Fruit fly (Drosophila melanogaster) whole organism, embryonic: ENCODE measurements around the gene vkg.
A peak's percentile ranks its signal among the peaks of the same experiment; 100 is the strongest.

Source experiments
- Abd-B ChIP-seq: fragments of 200-800 bp; sonication (Bioruptor generic); optimal IDR thresholded peaks from 2 replicates; lab custom pipeline; 2018; ENCODE audit warnings: missing biosample characterization, mild to moderate bottlenecking, missing genetic modification characterization, moderate library complexity
- B-H1 ChIP-seq: fragments of 200-800 bp; sonication (Bioruptor generic); IDR thresholded peaks from 3 replicates; pipeline ENCODE4 v1.3.6; 2022; ENCODE audit warnings: missing biosample characterization, missing genetic modification characterization
- B-H2 ChIP-seq: fragments of 200-800 bp; sonication (Bioruptor generic); optimal IDR thresholded peaks from 2 replicates; lab custom pipeline; 2018; ENCODE audit warnings: missing biosample characterization, mild to moderate bottlenecking, missing genetic modification characterization
- BtbVII ChIP-seq: fragments of 200-800 bp; sonication (Bioruptor generic); optimal IDR thresholded peaks from 3 replicates; lab custom pipeline; 2017; ENCODE audit warnings: missing biosample characterization, mild to moderate bottlenecking, missing genetic modification characterization
- C15 ChIP-seq: fragments of 200-800 bp; sonication (Bioruptor generic); IDR thresholded peaks from 3 replicates; pipeline ENCODE4 v1.3.6; 2022; ENCODE audit warnings: missing biosample characterization, missing genetic modification characterization
- CG10267 ChIP-seq: fragments of 200-800 bp; sonication (Bioruptor generic); optimal IDR thresholded peaks from 2 replicates; lab custom pipeline; 2018; ENCODE audit warnings: missing biosample characterization, mild to moderate bottlenecking, missing genetic modification characterization, moderate library complexity
- CG10431 ChIP-seq: fragments of 200-800 bp; sonication (Bioruptor generic); optimal IDR thresholded peaks from 3 replicates; lab custom pipeline; 2018; ENCODE audit warnings: missing biosample characterization, mild to moderate bottlenecking, missing genetic modification characterization
- CG10543 ChIP-seq: fragments of 200-800 bp; sonication (Bioruptor generic); optimal IDR thresholded peaks from 3 replicates; lab custom pipeline; 2017; ENCODE audit warnings: missing biosample characterization, mild to moderate bottlenecking, missing genetic modification characterization, moderate library complexity
- CG10654 ChIP-seq: fragments of 200-800 bp; sonication (Bioruptor generic); optimal IDR thresholded peaks from 2 replicates; lab custom pipeline; 2016; ENCODE audit warnings: missing biosample characterization, missing genetic modification characterization
- CG11560 ChIP-seq: fragments of 200-800 bp; sonication (Bioruptor generic); IDR thresholded peaks from 3 replicates; pipeline ENCODE4 v1.3.6; 2022; ENCODE audit warnings: missing biosample characterization, missing genetic modification characterization
- CG14965 ChIP-seq: fragments of 200-800 bp; sonication (Bioruptor generic); optimal IDR thresholded peaks from 2 replicates; lab custom pipeline; 2016; ENCODE audit warnings: missing biosample characterization, missing genetic modification characterization, borderline replicate concordance
- CG15073 ChIP-seq: fragments of 200-800 bp; sonication (Bioruptor generic); optimal IDR thresholded peaks from 2 replicates; lab custom pipeline; 2016; ENCODE audit warnings: missing biosample characterization, missing genetic modification characterization
- CG15696 ChIP-seq: fragments of 200-800 bp; sonication (Bioruptor generic); optimal IDR thresholded peaks from 2 replicates; lab custom pipeline; 2019; ENCODE audit warnings: missing biosample characterization, mild to moderate bottlenecking, missing genetic modification characterization, moderate library complexity
- CG1647 ChIP-seq: fragments of 200-800 bp; sonication (Bioruptor generic); optimal IDR thresholded peaks from 3 replicates; lab custom pipeline; 2016; ENCODE audit warnings: missing biosample characterization, missing genetic modification characterization
- CG17829 ChIP-seq: fragments of 200-800 bp; optimal IDR thresholded peaks from 2 replicates; lab custom pipeline; 2019; ENCODE audit warnings: missing biosample characterization, mild to moderate bottlenecking, missing genetic modification characterization, moderate library complexity
- CG2116 ChIP-seq: fragments of 200-800 bp; sonication (Bioruptor generic); optimal IDR thresholded peaks from 3 replicates; lab custom pipeline; 2018; ENCODE audit warnings: missing biosample characterization, mild to moderate bottlenecking, missing genetic modification characterization
- CG2120 ChIP-seq: fragments of 200-800 bp; sonication (Bioruptor generic); optimal IDR thresholded peaks from 3 replicates; lab custom pipeline; 2016; ENCODE audit warnings: missing biosample characterization, missing genetic modification characterization
- CG2199 ChIP-seq: fragments of 200-800 bp; sonication (Bioruptor generic); IDR thresholded peaks from 3 replicates; pipeline ENCODE4 v1.3.6; 2022; ENCODE audit warnings: missing biosample characterization, missing genetic modification characterization
- CG2202 ChIP-seq: fragments of 200-800 bp; sonication (Bioruptor generic); optimal IDR thresholded peaks from 2 replicates; lab custom pipeline; 2018; ENCODE audit warnings: missing biosample characterization, mild to moderate bottlenecking, missing genetic modification characterization
- CG2889 ChIP-seq: fragments of 200-800 bp; sonication (Bioruptor generic); IDR thresholded peaks from 3 replicates; pipeline ENCODE4 v1.3.6; 2022; ENCODE audit warnings: missing biosample characterization, missing genetic modification characterization
- CG30431 ChIP-seq: fragments of 200-800 bp; sonication (Bioruptor generic); optimal IDR thresholded peaks from 2 replicates; lab custom pipeline; 2017; ENCODE audit warnings: missing biosample characterization, missing genetic modification characterization
- CG33213 ChIP-seq: fragments of 200-800 bp; sonication (Bioruptor generic); optimal IDR thresholded peaks from 3 replicates; lab custom pipeline; 2016; ENCODE audit warnings: missing biosample characterization, missing genetic modification characterization
- CG4730 ChIP-seq: fragments of 200-800 bp; sonication (Bioruptor generic); IDR thresholded peaks from 2 replicates; pipeline ENCODE4 v1.3.6; 2022; ENCODE audit warnings: missing biosample characterization, missing genetic modification characterization
- CG9215 ChIP-seq: fragments of 200-800 bp; sonication (Bioruptor generic); IDR thresholded peaks from 2 replicates; pipeline ENCODE4 v1.3.6; 2022; ENCODE audit warnings: missing biosample characterization, missing genetic modification characterization
- CoRest ChIP-seq: fragments of 200-800 bp; sonication (Bioruptor generic); optimal IDR thresholded peaks from 3 replicates; lab custom pipeline; 2018; ENCODE audit warnings: missing biosample characterization, mild to moderate bottlenecking, missing genetic modification characterization, moderate library complexity
- Dek ChIP-seq: fragments of 200-800 bp; sonication (Bioruptor generic); optimal IDR thresholded peaks from 3 replicates; lab custom pipeline; 2019; ENCODE audit warnings: missing biosample characterization, mild to moderate bottlenecking, missing genetic modification characterization, moderate library complexity
- Dll ChIP-seq: fragments of 200-800 bp; sonication (Bioruptor generic); IDR thresholded peaks from 4 replicates; pipeline ENCODE4 v1.3.6; 2022; ENCODE audit warnings: missing biosample characterization, missing genetic modification characterization; ENCODE audit not compliant: partially characterized antibody
- ERR ChIP-seq: fragments of 200-800 bp; sonication (Bioruptor generic); optimal IDR thresholded peaks from 2 replicates; lab custom pipeline; 2016; ENCODE audit warnings: missing biosample characterization, missing genetic modification characterization
- Gsc ChIP-seq: fragments of 200-800 bp; sonication (Bioruptor generic); IDR thresholded peaks from 2 replicates; pipeline ENCODE4 v1.3.6; 2022; ENCODE audit warnings: missing biosample characterization, missing genetic modification characterization
- Hand ChIP-seq: fragments of 200-800 bp; sonication (Bioruptor generic); optimal IDR thresholded peaks from 2 replicates; lab custom pipeline; 2017; ENCODE audit warnings: mild to moderate bottlenecking, missing biosample characterization, missing genetic modification reagents, missing genetic modification characterization
- Max ChIP-seq: fragments of 200-800 bp; sonication (Bioruptor generic); optimal IDR thresholded peaks from 2 replicates; lab custom pipeline; 2016; ENCODE audit warnings: missing biosample characterization, mild to moderate bottlenecking, missing genetic modification characterization
- Oli ChIP-seq: fragments of 200-800 bp; sonication (Bioruptor generic); optimal IDR thresholded peaks from 2 replicates; lab custom pipeline; 2018; ENCODE audit warnings: missing biosample characterization, mild to moderate bottlenecking, missing genetic modification characterization, moderate library complexity
- Ptx1 ChIP-seq: fragments of 200-800 bp; sonication (Bioruptor generic); IDR thresholded peaks from 2 replicates; pipeline ENCODE4 v1.3.6; 2022; ENCODE audit warnings: missing biosample characterization, missing genetic modification characterization
- Side ChIP-seq: fragments of 200-800 bp; sonication (Bioruptor generic); optimal IDR thresholded peaks from 2 replicates; lab custom pipeline; 2016; ENCODE audit warnings: missing biosample characterization, missing genetic modification characterization
- Sry-δ ChIP-seq: fragments of 200-800 bp; sonication (Bioruptor generic); optimal IDR thresholded peaks from 2 replicates; lab custom pipeline; 2016; ENCODE audit warnings: missing biosample characterization, missing genetic modification characterization
- Tbp ChIP-seq: fragments of >200 bp; optimal IDR thresholded peaks from 2 replicates; lab custom pipeline; 2018; ENCODE audit warnings: missing biosample characterization, missing genetic modification characterization
- ems ChIP-seq: fragments of 200-800 bp; sonication (Bioruptor generic); optimal IDR thresholded peaks from 3 replicates; lab custom pipeline; 2016; ENCODE audit warnings: missing biosample characterization, missing genetic modification characterization
- luna ChIP-seq: fragments of 200-800 bp; sonication (Bioruptor generic); optimal IDR thresholded peaks from 2 replicates; lab custom pipeline; 2016; ENCODE audit warnings: missing biosample characterization, missing genetic modification characterization
- maf-S ChIP-seq: fragments of 200-800 bp; sonication (Bioruptor generic); optimal IDR thresholded peaks from 2 replicates; lab custom pipeline; 2016; ENCODE audit warnings: missing biosample characterization, missing genetic modification characterization
- prd ChIP-seq, 3 experiments: fragments of >200 bp in 2 of 3; fragments of 200-800 bp in 1 of 3; sonication (Bioruptor generic) in 1 of 3; optimal IDR thresholded peaks in 2 of 3; IDR thresholded peaks in 1 of 3; 2 replicates in 2 of 3; 3 replicates in 1 of 3; pipeline versions ENCODE4 v1.3.6 to Lab custom; 2017 to 2022; ENCODE audit warnings: missing biosample characterization in 1 of 3, missing genetic modification characterization in 1 of 3
- seq ChIP-seq: fragments of 200-800 bp; sonication (Bioruptor generic); IDR thresholded peaks from 2 replicates; pipeline ENCODE4 v1.3.6; 2022; ENCODE audit warnings: missing biosample characterization, missing genetic modification characterization
- sisA ChIP-seq: fragments of 200-800 bp; sonication (Bioruptor generic); IDR thresholded peaks from 2 replicates; pipeline ENCODE4 v1.3.6; 2022; ENCODE audit warnings: missing biosample characterization, missing genetic modification characterization
- sr ChIP-seq: fragments of 200-800 bp; sonication (Bioruptor generic); IDR thresholded peaks from 3 replicates; pipeline ENCODE4 v1.3.6; 2022; ENCODE audit warnings: missing biosample characterization, missing genetic modification characterization
- toy ChIP-seq: fragments of 200-800 bp; sonication (Bioruptor generic); IDR thresholded peaks from 2 replicates; pipeline ENCODE4 v1.3.6; 2022; ENCODE audit warnings: missing biosample characterization, missing genetic modification characterization
- trh ChIP-seq: fragments of 200-800 bp; sonication (Bioruptor generic); optimal IDR thresholded peaks from 2 replicates; lab custom pipeline; 2016; ENCODE audit warnings: missing biosample characterization, missing genetic modification characterization
- tup ChIP-seq: fragments of 200-800 bp; sonication (Bioruptor generic); optimal IDR thresholded peaks from 2 replicates; lab custom pipeline; 2016; ENCODE audit warnings: missing biosample characterization, mild to moderate bottlenecking, missing genetic modification characterization, moderate library complexity
- unc-4 ChIP-seq: fragments of 200-800 bp; sonication (Bioruptor generic); IDR thresholded peaks from 2 replicates; pipeline ENCODE4 v1.3.6; 2022; ENCODE audit warnings: missing biosample characterization, missing genetic modification characterization; ENCODE audit not compliant: partially characterized antibody
- wdn ChIP-seq: fragments of 200-800 bp; sonication (Bioruptor generic); IDR thresholded peaks from 2 replicates; pipeline ENCODE4 v1.3.6; 2022; ENCODE audit warnings: missing biosample characterization, missing genetic modification characterization
- wor ChIP-seq: fragments of 200-800 bp; sonication (Bioruptor generic); IDR thresholded peaks from 2 replicates; pipeline ENCODE4 v1.3.6; 2022; ENCODE audit warnings: missing biosample characterization, missing genetic modification characterization

vkg gene

dm6 chr2L:4997401-4998259 is 30.4 kb downstream of the vkg start (continued):
- peak; percentile 99 for TF ChIP-seq CG10654
- peak; percentile 98 for TF ChIP-seq trh (GFP tag; lab: Kevin White, UChicago)
- TF ChIP-seq CG2116, result peak; percentile 88
- peak; percentile 97 for TF ChIP-seq CG15696 (tag; lab: Kevin White, UChicago)
- TF ChIP-seq B-H1 (GFP tag; lab: Robert Waterston, UW), result peak; percentile 99
- TF ChIP-seq Abd-B (GFP tag; lab: Kevin White, UChicago), result no peak
- peak; percentile 99 for TF ChIP-seq Max (GFP tag; lab: Kevin White, UChicago)
- peak; percentile 98 for TF ChIP-seq BtbVII (GFP tag; lab: Kevin White, UChicago)
- TF ChIP-seq CoRest (tag; lab: Kevin White, UChicago), result peak; percentile 99
- peak; percentile 99 for TF ChIP-seq CG2199 (GFP tag; lab: Robert Waterston, UW)
- peak; percentile 99 for TF ChIP-seq CG30431 (GFP tag; lab: Kevin White, UChicago)
- peak; percentile 98 for TF ChIP-seq wdn
- peak; percentile 99 for TF ChIP-seq wor (GFP tag; lab: Robert Waterston, UW)
- peak; percentile 99 for TF ChIP-seq ems (GFP tag; lab: Kevin White, UChicago)
- peak; percentile 99 for TF ChIP-seq CG4730 (GFP tag; lab: Robert Waterston, UW)
- peak; percentile 98 for TF ChIP-seq luna (GFP tag; lab: Kevin White, UChicago)
- peak; percentile 99 for TF ChIP-seq CG17829
- TF ChIP-seq maf-S (GFP tag; lab: Kevin White, UChicago), result peak; percentile 99
- peak; percentile 97 for TF ChIP-seq CG10431 (GFP tag; lab: Kevin White, UChicago)
- TF ChIP-seq B-H2, result peak; percentile 96
- peak; percentile 99 for TF ChIP-seq CG33213
- peak; percentile 100 for TF ChIP-seq sisA (GFP tag; lab: Robert Waterston, UW)
- peak; percentile 94 for TF ChIP-seq CG11560 (tag; lab: Robert Waterston, UW)
- no peak for TF ChIP-seq prd (optimal IDR thresholded peaks at IDR 0.05; lab: Kevin White, UChicago)
- peak; percentile 99 for TF ChIP-seq prd (GFP tag; IDR thresholded peaks at IDR 0.05; lab: Robert Waterston, UW)
- peak; percentile 99 for TF ChIP-seq CG1647
- peak; percentile 95 for TF ChIP-seq toy (GFP tag; lab: Robert Waterston, UW)
- TF ChIP-seq Oli, result peak; percentile 99
- TF ChIP-seq tup (GFP tag; lab: Kevin White, UChicago), result peak; percentile 98
- TF ChIP-seq Dll, result peak; percentile 59; the same call in 1 of the 4 replicates
- TF ChIP-seq C15 (GFP tag; lab: Robert Waterston, UW), result peak; percentile 97
- TF ChIP-seq seq (GFP tag; lab: Robert Waterston, UW), result peak; percentile 99
- TF ChIP-seq Dek (tag; lab: Kevin White, UChicago), result peak; percentile 98
- TF ChIP-seq Gsc, result no peak; the same call in 1 of the 2 replicates
- TF ChIP-seq Sry-δ (GFP tag; lab: Kevin White, UChicago), result peak; percentile 81
- TF ChIP-seq Side (GFP tag; lab: Kevin White, UChicago), result peak; percentile 99
- peak; percentile 98 for TF ChIP-seq sr
- TF ChIP-seq ERR, result peak; percentile 98
- TF ChIP-seq CG10267, result peak; percentile 96
- peak; percentile 98 for TF ChIP-seq CG9215 (GFP tag; lab: Robert Waterston, UW)
- TF ChIP-seq CG2889 (GFP tag; lab: Robert Waterston, UW), result peak; percentile 99
- TF ChIP-seq Ptx1, result peak; percentile 99
- peak; percentile 98 for TF ChIP-seq CG10543 (GFP tag; lab: Kevin White, UChicago)
- TF ChIP-seq Hand (GFP tag; lab: Kevin White, UChicago), result peak; percentile 94
- peak; percentile 99 for TF ChIP-seq CG2202 (tag; lab: Kevin White, UChicago)
- TF ChIP-seq Tbp, result no peak
- peak; percentile 92 for TF ChIP-seq CG14965 (GFP tag; lab: Kevin White, UChicago)
- TF ChIP-seq CG2120 (GFP tag; lab: Kevin White, UChicago), result peak; percentile 99
- TF ChIP-seq unc-4 (GFP tag; lab: Robert Waterston, UW), result no peak; the same call in 1 of the 2 replicates
- TF ChIP-seq CG15073 (GFP tag; lab: Kevin White, UChicago), result peak; percentile 91
